Worm (Caenorhabditis elegans) whole organism, L1 larva: ENCODE data around the gene ints-6.

ENCODE experiments used
- Y116A8C.19 ChIP-seq: sonication (generic microtip); optimal IDR thresholded peaks from 2 replicates; lab custom pipeline; 2016; ENCODE audit warnings: missing compliant biosample characterization, missing genetic modification characterization, borderline replicate concordance
- aly-2 ChIP-seq: fragments of 150-350 bp; optimal IDR thresholded peaks from 2 replicates; lab custom pipeline; 2014; ENCODE audit warnings: missing biosample characterization, missing genetic modification characterization
- ama-1 ChIP-seq: fragments of 150-350 bp; optimal IDR thresholded peaks from 2 replicates; lab custom pipeline; 2014
- blmp-1 ChIP-seq: fragments of 150-350 bp; optimal IDR thresholded peaks from 2 replicates; lab custom pipeline; 2014; ENCODE audit warnings: missing biosample characterization, missing genetic modification characterization
- ceh-8 ChIP-seq: fragments of 200-800 bp; sonication (Bioruptor generic); optimal IDR thresholded peaks from 2 replicates; lab custom pipeline; 2018; ENCODE audit warnings: mild to moderate bottlenecking, missing genetic modification characterization, moderate library complexity, missing compliant biosample characterization
- ceh-82 ChIP-seq, 3 experiments: fragments of 150-350 bp in 1 of 3; sonication (generic microtip) in 2 of 3; optimal IDR thresholded peaks; 2 replicates each; lab custom pipeline; 2014 to 2017; ENCODE audit warnings: missing biosample characterization in 3 of 3, missing genetic modification characterization in 3 of 3
- ces-1 ChIP-seq: fragments of 150-350 bp; optimal IDR thresholded peaks from 2 replicates; lab custom pipeline; 2014; ENCODE audit warnings: missing biosample characterization, missing genetic modification reagents, missing genetic modification characterization
- dpl-1 ChIP-seq, 3 experiments: fragments of 150-350 bp in 2 of 3; sonication (generic microtip) in 1 of 3; optimal IDR thresholded peaks; 2 replicates each; lab custom pipeline; 2014 to 2017; ENCODE audit warnings: missing biosample characterization in 3 of 3, missing genetic modification characterization in 3 of 3, missing genetic modification reagents in 3 of 3
- efl-1 ChIP-seq, 4 experiments: fragments of 150-350 bp; optimal IDR thresholded peaks in 3 of 4; peaks in 1 of 4; 1 replicate in 1 of 4; 2 replicates in 3 of 4; lab custom pipeline; 2014; ENCODE audit warnings: missing biosample characterization in 2 of 4, missing genetic modification characterization in 2 of 4, missing genetic modification reagents in 2 of 4
- elt-2 ChIP-seq: sonication (generic microtip); optimal IDR thresholded peaks from 2 replicates; lab custom pipeline; 2016; ENCODE audit warnings: missing genetic modification characterization, mild to moderate bottlenecking, inconsistent platforms, missing compliant biosample characterization, missing genetic modification reagents
- elt-3 ChIP-seq, 6 experiments: fragments of 150-350 bp in 1 of 6; sonication (generic microtip); optimal IDR thresholded peaks; 2 replicates each; lab custom pipeline; 2017 to 2018; ENCODE audit warnings: missing biosample characterization in 6 of 6, missing genetic modification characterization in 6 of 6, inconsistent platforms in 1 of 6
- fkh-10 ChIP-seq: sonication (generic microtip); optimal IDR thresholded peaks from 2 replicates; lab custom pipeline; 2017; ENCODE audit warnings: missing biosample characterization, missing genetic modification reagents, missing genetic modification characterization
- fkh-8 ChIP-seq: sonication (generic microtip); optimal IDR thresholded peaks from 2 replicates; lab custom pipeline; 2016; ENCODE audit warnings: mild to moderate bottlenecking, missing genetic modification characterization, missing compliant biosample characterization
- grh-1 ChIP-seq: fragments of 200-800 bp; sonication (Bioruptor generic); IDR thresholded peaks from 2 replicates; pipeline ENCODE4 v1.3.6; 2022; ENCODE audit warnings: missing genetic modification reagents, missing genetic modification characterization, missing compliant biosample characterization
- hlh-4 ChIP-seq: sonication (generic microtip); optimal IDR thresholded peaks from 2 replicates; lab custom pipeline; 2016; ENCODE audit warnings: mild to moderate bottlenecking, missing genetic modification characterization, missing compliant biosample characterization
- isw-1 ChIP-seq: fragments of 200-800 bp; sonication (Bioruptor generic); IDR thresholded peaks from 2 replicates; pipeline ENCODE4 v1.3.6; 2022; ENCODE audit warnings: missing genetic modification characterization, missing compliant biosample characterization
- jun-1 ChIP-seq: fragments of 150-350 bp; optimal IDR thresholded peaks from 2 replicates; lab custom pipeline; 2014; ENCODE audit warnings: missing biosample characterization, missing genetic modification reagents, missing genetic modification characterization
- lin-35 ChIP-seq, 2 experiments: fragments of 150-350 bp; optimal IDR thresholded peaks; 2 replicates each; lab custom pipeline; 2014; ENCODE audit warnings: missing biosample characterization in 2 of 2, missing genetic modification characterization in 2 of 2, missing genetic modification reagents in 2 of 2
- lsy-2 ChIP-seq, 2 experiments: fragments of 150-350 bp; optimal IDR thresholded peaks; 2 replicates each; lab custom pipeline; 2014; ENCODE audit warnings: missing biosample characterization in 2 of 2, missing genetic modification characterization in 2 of 2
- mef-2 ChIP-seq: fragments of 150-350 bp; optimal IDR thresholded peaks from 2 replicates; lab custom pipeline; 2014; ENCODE audit warnings: missing biosample characterization, missing genetic modification characterization
- nhr-12 ChIP-seq: sonication (generic microtip); optimal IDR thresholded peaks from 2 replicates; lab custom pipeline; 2017; ENCODE audit warnings: missing biosample characterization, missing genetic modification characterization
- nhr-28 ChIP-seq: fragments of 150-350 bp; optimal IDR thresholded peaks from 2 replicates; lab custom pipeline; 2014; ENCODE audit warnings: missing biosample characterization, missing genetic modification characterization
- nhr-76 ChIP-seq: sonication (generic microtip); optimal IDR thresholded peaks from 2 replicates; lab custom pipeline; 2017; ENCODE audit warnings: missing biosample characterization, missing genetic modification characterization
- nhr-77 ChIP-seq: fragments of 150-350 bp; optimal IDR thresholded peaks from 2 replicates; lab custom pipeline; 2014; ENCODE audit warnings: missing biosample characterization, missing genetic modification characterization
- nhr-84 ChIP-seq: sonication (generic microtip); optimal IDR thresholded peaks from 2 replicates; lab custom pipeline; 2017; ENCODE audit warnings: missing biosample characterization, missing genetic modification characterization
- pax-3 ChIP-seq: fragments of 200-800 bp; sonication (Bioruptor generic); optimal IDR thresholded peaks from 2 replicates; lab custom pipeline; 2018; ENCODE audit warnings: mild to moderate bottlenecking, missing genetic modification characterization, moderate library complexity, missing compliant biosample characterization
- snpc-4 ChIP-seq: fragments of 150-350 bp; optimal IDR thresholded peaks from 2 replicates; lab custom pipeline; 2014; ENCODE audit warnings: missing biosample characterization, missing genetic modification characterization
- snu-23 ChIP-seq: sonication (generic microtip); optimal IDR thresholded peaks from 2 replicates; lab custom pipeline; 2016; ENCODE audit warnings: missing genetic modification characterization, missing compliant biosample characterization
- sox-4 ChIP-seq: sonication (generic microtip); optimal IDR thresholded peaks from 2 replicates; lab custom pipeline; 2016; ENCODE audit warnings: missing genetic modification characterization, missing compliant biosample characterization
- swsn-7 ChIP-seq: sonication (generic microtip); optimal IDR thresholded peaks from 2 replicates; lab custom pipeline; 2016; ENCODE audit warnings: missing genetic modification characterization, missing compliant biosample characterization
- tbx-2 ChIP-seq: sonication (generic microtip); optimal IDR thresholded peaks from 2 replicates; lab custom pipeline; 2016; ENCODE audit warnings: missing genetic modification characterization, missing compliant biosample characterization
- unc-130 ChIP-seq: fragments of 150-350 bp; optimal IDR thresholded peaks from 2 replicates; lab custom pipeline; 2017; ENCODE audit warnings: missing biosample characterization, missing genetic modification characterization, inconsistent platforms
- unc-62 ChIP-seq: fragments of 150-350 bp; optimal IDR thresholded peaks from 2 replicates; lab custom pipeline; 2014; ENCODE audit warnings: missing biosample characterization, missing genetic modification reagents, missing genetic modification characterization
- unc-98 ChIP-seq: fragments of 200-800 bp; sonication (Bioruptor generic); IDR thresholded peaks from 2 replicates; pipeline ENCODE4 v1.3.6; 2022; ENCODE audit warnings: missing genetic modification characterization, missing compliant biosample characterization
- vab-15 ChIP-seq: sonication (generic microtip); optimal IDR thresholded peaks from 2 replicates; lab custom pipeline; 2017; ENCODE audit warnings: missing genotype, mild to moderate bottlenecking, missing genetic modification characterization, missing compliant biosample characterization
- zag-1 ChIP-seq: fragments of 150-350 bp; optimal IDR thresholded peaks from 2 replicates; lab custom pipeline; 2014; ENCODE audit warnings: missing biosample characterization, missing genetic modification characterization
- zip-4 ChIP-seq: fragments of 200-800 bp; sonication (Bioruptor generic); optimal IDR thresholded peaks from 2 replicates; lab custom pipeline; 2018; ENCODE audit warnings: mild to moderate bottlenecking, missing genetic modification characterization, moderate library complexity, missing compliant biosample characterization

Gene ints-6

DNA sequence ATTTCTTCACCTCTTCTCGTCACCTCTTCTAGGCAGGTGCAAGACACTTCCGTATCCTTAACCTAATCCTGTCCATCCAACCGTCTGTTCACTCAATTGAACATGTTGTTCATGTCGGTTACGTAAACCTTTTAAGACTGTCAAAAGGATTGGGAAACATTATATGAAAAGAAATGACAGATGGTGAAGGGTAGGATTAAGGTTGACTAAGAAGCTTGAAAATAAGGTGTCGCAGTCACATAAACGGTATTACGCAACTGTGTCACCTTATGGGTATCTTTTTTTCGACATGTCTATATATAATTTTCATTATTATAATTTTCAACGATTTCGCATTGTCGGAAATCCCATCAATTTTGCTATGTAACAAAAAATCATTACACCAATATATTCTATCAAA, 31.3 kb downstream of the ints-6 start:
- TF ChIP-seq ama-1 (no peak), zip-4 (GFP tag; lab: Kevin White, UChicago) (no peak), lsy-2 (tag; optimal IDR thresholded peaks at IDR 0.05; lab: Kevin White, UChicago) (no peak), snu-23 (no peak)

- TF ChIP-seq jun-1 (no peak), nhr-28 (no peak), nhr-12 (tag; lab: Kevin White, UChicago) (no peak), fkh-8 (tag; lab: Kevin White, UChicago) (no peak), ces-1 (GFP tag; lab: Kevin White, UChicago) (no peak), zag-1 (tag; lab: Kevin White, UChicago) (no peak), nhr-84 (no peak), unc-130 (no peak), elt-3 (tag; optimal IDR thresholded peaks at IDR 0.05; lab: Kevin White, UChicago) (no peak), lsy-2 (tag; optimal IDR thresholded peaks at IDR 0.05; lab: Kevin White, UChicago) (no peak), aly-2 (no peak), unc-98 (no peak), hlh-4 (tag; lab: Kevin White, UChicago) (no peak), fkh-10 (GFP tag; lab: Kevin White, UChicago) (no peak), snpc-4 (tag; lab: Kevin White, UChicago) (no peak), isw-1 (GFP tag; lab: Robert Waterston, UW) (no peak), sox-4 (no peak)
These were observed 32.2 kb downstream of the ints-6 start, which contains the start of gene F21D5.9 for ce11 chrIV:8723720-8724119. F21D5.9 (plus strand) TSS chrIV:8724020.

- TF ChIP-seq ceh-82 (tag; optimal IDR thresholded peaks at IDR 0.05; lab: Kevin White, UChicago) (no peak), efl-1 (optimal IDR thresholded peaks at IDR 0.05; lab: Kevin White, UChicago) (no peak), efl-1 (GFP tag; optimal IDR thresholded peaks at IDR 0.05 in 1 of 2; lab: Kevin White, UChicago) (peak in 1 of 2 experiments; percentile 16), dpl-1 (GFP tag; optimal IDR thresholded peaks at IDR 0.05; lab: Kevin White, UChicago) (no peak), Y116A8C.19 (tag; lab: Kevin White, UChicago) (no peak)
These were observed 33.4 kb downstream of the ints-6 start for ce11 chrIV:8724907-8725306.

DNA sequence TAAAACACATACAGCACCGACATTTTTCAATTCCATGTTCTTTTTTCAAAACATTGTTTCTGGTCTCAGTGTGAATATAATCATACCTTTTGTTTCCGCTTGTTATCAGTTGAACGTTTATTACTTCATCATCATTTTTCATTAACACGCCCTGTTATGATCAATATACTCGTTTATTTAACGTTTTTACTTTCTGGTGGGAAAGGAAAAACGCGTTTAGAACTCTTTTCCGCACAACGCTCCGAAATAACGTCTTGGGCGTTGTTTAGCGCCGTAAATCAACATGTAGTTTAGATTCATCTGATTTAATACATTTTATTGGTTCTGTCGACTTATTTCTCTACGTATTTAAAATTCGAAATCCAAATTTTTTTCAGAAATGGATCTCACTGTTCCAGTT, 33.8 kb downstream of the ints-6 start, which contains the start of gene pgm-3:
pgm-3 (plus strand) TSS at position 378 of the 400 bp plus-strand sequence.
- TF ChIP-seq mef-2 (tag; lab: Kevin White, UChicago) (no peak), unc-98 (no peak), pax-3 (no peak), lsy-2 (tag; optimal IDR thresholded peaks at IDR 0.05; lab: Kevin White, UChicago) (no peak), nhr-77 (tag; lab: Kevin White, UChicago) (no peak), efl-1 (optimal IDR thresholded peaks at IDR 0.05; lab: Kevin White, UChicago) (peak in 1 of 2 experiments; percentile 23), efl-1 (GFP tag; optimal IDR thresholded peaks at IDR 0.05 in 1 of 2; lab: Kevin White, UChicago) (no peak), grh-1 (no peak), lin-35 (GFP tag; optimal IDR thresholded peaks at IDR 0.05; lab: Kevin White, UChicago) (peak in 1 of 2 experiments; percentile 57), nhr-76 (tag; lab: Kevin White, UChicago) (no peak), dpl-1 (GFP tag; optimal IDR thresholded peaks at IDR 0.05; lab: Kevin White, UChicago) (peak in 1 of 3 experiments; percentile 1), blmp-1 (tag; lab: Kevin White, UChicago) (peak; percentile 75), ceh-8 (GFP tag; lab: Kevin White, UChicago) (no peak), unc-62 (GFP tag; lab: Kevin White, UChicago) (no peak)

ce11 chrIV:8728122-8728521, 36.6 kb downstream of the ints-6 start, which contains the start of gene otub-3:
otub-3 (plus strand) TSS chrIV:8728177.
- TF ChIP-seq vab-15 (tag; lab: Kevin White, UChicago), result no peak
- no peak for TF ChIP-seq pax-3
- no peak for TF ChIP-seq swsn-7 (tag; lab: Kevin White, UChicago)
- TF ChIP-seq tbx-2 (tag; lab: Kevin White, UChicago), result no peak
- no peak for TF ChIP-seq nhr-28
- no peak for TF ChIP-seq nhr-12 (tag; lab: Kevin White, UChicago)
- TF ChIP-seq nhr-84, result no peak
- TF ChIP-seq ceh-8 (GFP tag; lab: Kevin White, UChicago), result no peak
- TF ChIP-seq elt-2 (tag; lab: Kevin White, UChicago), result no peak
